Fruit fly (Drosophila melanogaster) whole organism, embryonic: ENCODE measurements around the gene Irc.

Experiments
- Atf-2 ChIP-seq: fragments of 200-800 bp; sonication (Bioruptor generic); optimal IDR thresholded peaks from 2 replicates; lab custom pipeline; 2016; ENCODE audit warnings: missing biosample characterization, missing genetic modification characterization
- Bteb2 ChIP-seq: fragments of 200-800 bp; sonication (Bioruptor generic); optimal IDR thresholded peaks from 2 replicates; lab custom pipeline; 2016; ENCODE audit warnings: missing biosample characterization, missing genetic modification characterization
- C15 ChIP-seq: fragments of 200-800 bp; sonication (Bioruptor generic); IDR thresholded peaks from 3 replicates; pipeline ENCODE4 v1.3.6; 2022; ENCODE audit warnings: missing biosample characterization, missing genetic modification characterization
- CG10274 ChIP-seq: fragments of 200-800 bp; sonication (Bioruptor generic); optimal IDR thresholded peaks from 3 replicates; lab custom pipeline; 2017; ENCODE audit warnings: missing biosample characterization, mild to moderate bottlenecking, missing genetic modification characterization
- CG10565 ChIP-seq: fragments of 200-800 bp; sonication (Bioruptor generic); optimal IDR thresholded peaks from 3 replicates; lab custom pipeline; 2016; ENCODE audit warnings: missing biosample characterization, mild to moderate bottlenecking, missing genetic modification characterization
- CG11085 ChIP-seq: fragments of 200-800 bp; sonication (Bioruptor generic); IDR thresholded peaks from 2 replicates; pipeline ENCODE4 v1.3.6; 2022; ENCODE audit warnings: missing biosample characterization, missing genetic modification characterization
- CG11560 ChIP-seq: fragments of 200-800 bp; sonication (Bioruptor generic); IDR thresholded peaks from 3 replicates; pipeline ENCODE4 v1.3.6; 2022; ENCODE audit warnings: missing biosample characterization, missing genetic modification characterization
- CG11695 ChIP-seq: fragments of 200-800 bp; sonication (Bioruptor generic); IDR thresholded peaks from 3 replicates; pipeline ENCODE4 v1.3.6; 2022; ENCODE audit warnings: missing biosample characterization, missing genetic modification characterization
- CG11696 ChIP-seq: fragments of 200-800 bp; sonication (Bioruptor generic); IDR thresholded peaks from 2 replicates; pipeline ENCODE4 v1.3.6; 2022; ENCODE audit warnings: missing biosample characterization, missing genetic modification characterization
- CG13894 ChIP-seq: fragments of 200-800 bp; sonication (Bioruptor generic); optimal IDR thresholded peaks from 3 replicates; lab custom pipeline; 2018; ENCODE audit warnings: missing biosample characterization, mild to moderate bottlenecking, missing genetic modification characterization, moderate library complexity
- CG15479 ChIP-seq: fragments of 200-800 bp; sonication (Bioruptor generic); optimal IDR thresholded peaks from 3 replicates; lab custom pipeline; 2019; ENCODE audit warnings: missing biosample characterization, mild to moderate bottlenecking, missing genetic modification characterization, moderate library complexity
- CG1602 ChIP-seq: fragments of 200-800 bp; sonication (Bioruptor generic); optimal IDR thresholded peaks from 3 replicates; lab custom pipeline; 2016; ENCODE audit warnings: missing biosample characterization, missing genetic modification characterization
- CG17186 ChIP-seq: fragments of 200-800 bp; sonication (Bioruptor generic); optimal IDR thresholded peaks from 3 replicates; lab custom pipeline; 2017; ENCODE audit warnings: missing biosample characterization, missing genetic modification reagents, missing genetic modification characterization
- CG17359 ChIP-seq: fragments of 200-800 bp; sonication (Bioruptor generic); optimal IDR thresholded peaks from 3 replicates; lab custom pipeline; 2018; ENCODE audit warnings: missing biosample characterization, mild to moderate bottlenecking, missing genetic modification characterization, moderate library complexity
- CG18619 ChIP-seq: fragments of 200-800 bp; sonication (Bioruptor generic); optimal IDR thresholded peaks from 3 replicates; lab custom pipeline; 2017; ENCODE audit warnings: missing biosample characterization, mild to moderate bottlenecking, missing genetic modification characterization
- CG2202 ChIP-seq: fragments of 200-800 bp; sonication (Bioruptor generic); optimal IDR thresholded peaks from 2 replicates; lab custom pipeline; 2018; ENCODE audit warnings: missing biosample characterization, mild to moderate bottlenecking, missing genetic modification characterization
- CG31365 ChIP-seq: fragments of 200-800 bp; sonication (Bioruptor generic); optimal IDR thresholded peaks from 2 replicates; lab custom pipeline; 2018; ENCODE audit warnings: missing biosample characterization, mild to moderate bottlenecking, missing genetic modification characterization
- CG31388 ChIP-seq: fragments of 200-800 bp; sonication (Bioruptor generic); optimal IDR thresholded peaks from 2 replicates; lab custom pipeline; 2016; ENCODE audit warnings: missing biosample characterization, missing genetic modification characterization
- CG32532 ChIP-seq: fragments of 200-800 bp; sonication (Bioruptor generic); IDR thresholded peaks from 2 replicates; pipeline ENCODE4 v1.3.6; 2022; ENCODE audit warnings: missing biosample characterization, missing genetic modification characterization
- CG32772 ChIP-seq: fragments of 200-800 bp; sonication (Bioruptor generic); IDR thresholded peaks from 2 replicates; pipeline ENCODE4 v1.3.6; 2022; ENCODE audit warnings: missing biosample characterization, missing genetic modification characterization
- CG34376 ChIP-seq: fragments of 200-800 bp; sonication (Bioruptor generic); optimal IDR thresholded peaks from 2 replicates; lab custom pipeline; 2018; ENCODE audit warnings: missing biosample characterization, mild to moderate bottlenecking, missing genetic modification characterization
- CG5245 ChIP-seq: fragments of 200-800 bp; sonication (Bioruptor generic); optimal IDR thresholded peaks from 3 replicates; lab custom pipeline; 2016; ENCODE audit warnings: missing biosample characterization, missing genetic modification characterization
- CG6175 ChIP-seq: fragments of 200-800 bp; sonication (Bioruptor generic); IDR thresholded peaks from 3 replicates; pipeline ENCODE4 v1.3.6; 2022; ENCODE audit warnings: missing biosample characterization, missing genetic modification characterization
- CG8290 ChIP-seq, 3 experiments: fragments of 200-800 bp; sonication (Bioruptor generic); optimal IDR thresholded peaks; 2 replicates each; lab custom pipeline; 2016 to 2019; ENCODE audit warnings: missing biosample characterization in 3 of 3, missing genetic modification characterization in 3 of 3, mild to moderate bottlenecking in 2 of 3, moderate library complexity in 1 of 3
- CG8359 ChIP-seq: fragments of 200-800 bp; sonication (Bioruptor generic); optimal IDR thresholded peaks from 2 replicates; lab custom pipeline; 2017; ENCODE audit warnings: missing biosample characterization, mild to moderate bottlenecking, missing genetic modification characterization, borderline replicate concordance
- Chrac-16 ChIP-seq: fragments of 200-800 bp; sonication (Bioruptor generic); optimal IDR thresholded peaks from 3 replicates; lab custom pipeline; 2016; ENCODE audit warnings: missing biosample characterization, missing genetic modification characterization
- Dbx ChIP-seq: fragments of 200-800 bp; sonication (Bioruptor generic); IDR thresholded peaks from 3 replicates; pipeline ENCODE4 v1.3.6; 2022; ENCODE audit warnings: missing biosample characterization, missing genetic modification characterization
- Dfd ChIP-seq, 2 experiments: fragments of >200 bp; optimal IDR thresholded peaks; 2 replicates each; lab custom pipeline; 2017; ENCODE audit warnings: missing biosample characterization in 2 of 2, missing genetic modification characterization in 2 of 2
- Doc3 ChIP-seq: fragments of 200-800 bp; sonication (Bioruptor generic); IDR thresholded peaks from 3 replicates; pipeline ENCODE4 v1.3.6; 2022; ENCODE audit warnings: missing biosample characterization, missing genetic modification characterization; ENCODE audit not compliant: partially characterized antibody
- Dp ChIP-seq: fragments of 200-800 bp; sonication (Bioruptor generic); optimal IDR thresholded peaks from 2 replicates; lab custom pipeline; 2018; ENCODE audit warnings: missing biosample characterization, mild to moderate bottlenecking, missing genetic modification characterization, moderate library complexity
- ERR ChIP-seq: fragments of 200-800 bp; sonication (Bioruptor generic); optimal IDR thresholded peaks from 2 replicates; lab custom pipeline; 2016; ENCODE audit warnings: missing biosample characterization, missing genetic modification characterization
- H15 ChIP-seq: fragments of 200-800 bp; sonication (Bioruptor generic); IDR thresholded peaks from 3 replicates; pipeline ENCODE4 v1.3.6; 2022; ENCODE audit warnings: missing biosample characterization, missing genetic modification characterization
- HLH4C ChIP-seq: fragments of 200-800 bp; sonication (Bioruptor generic); IDR thresholded peaks from 3 replicates; pipeline ENCODE4 v1.3.6; 2022; ENCODE audit warnings: missing biosample characterization, missing genetic modification characterization; ENCODE audit not compliant: partially characterized antibody
- HLH54F ChIP-seq: fragments of 200-800 bp; sonication (Bioruptor generic); optimal IDR thresholded peaks from 3 replicates; lab custom pipeline; 2016; ENCODE audit warnings: missing biosample characterization, missing genetic modification characterization
- Hmr ChIP-seq: fragments of 200-800 bp; sonication (Bioruptor generic); optimal IDR thresholded peaks from 3 replicates; lab custom pipeline; 2017; ENCODE audit warnings: mild to moderate bottlenecking, missing biosample characterization, missing genetic modification reagents, missing genetic modification characterization
- Max ChIP-seq: fragments of 200-800 bp; sonication (Bioruptor generic); optimal IDR thresholded peaks from 2 replicates; lab custom pipeline; 2016; ENCODE audit warnings: missing biosample characterization, mild to moderate bottlenecking, missing genetic modification characterization
- Optix ChIP-seq: fragments of 200-800 bp; sonication (Bioruptor generic); IDR thresholded peaks from 3 replicates; pipeline ENCODE4 v1.3.6; 2022; ENCODE audit warnings: missing biosample characterization, missing genetic modification characterization
- Stat92E ChIP-seq, 3 experiments: fragments of >200 bp in 2 of 3; fragments of 200-800 bp in 1 of 3; sonication (Bioruptor generic) in 1 of 3; optimal IDR thresholded peaks; 2 replicates each; lab custom pipeline; 2017 to 2019; ENCODE audit warnings: missing biosample characterization in 3 of 3, missing genetic modification characterization in 3 of 3, mild to moderate bottlenecking in 1 of 3, moderate library complexity in 1 of 3
- ash1 ChIP-seq: fragments of 200-800 bp; sonication (Bioruptor generic); optimal IDR thresholded peaks from 2 replicates; lab custom pipeline; 2018; ENCODE audit warnings: missing biosample characterization, mild to moderate bottlenecking, missing genetic modification characterization
- bsh ChIP-seq, 2 experiments: fragments of 200-800 bp; sonication (Bioruptor generic); optimal IDR thresholded peaks; 2 replicates each; lab custom pipeline; 2017 to 2018; ENCODE audit warnings: mild to moderate bottlenecking in 2 of 2, missing biosample characterization in 2 of 2, missing genetic modification characterization in 2 of 2, moderate library complexity in 1 of 2
- chm ChIP-seq: fragments of 200-800 bp; sonication (Bioruptor generic); IDR thresholded peaks from 2 replicates; pipeline ENCODE4 v1.3.6; 2022; ENCODE audit warnings: missing biosample characterization, missing genetic modification characterization
- disco-r ChIP-seq: fragments of 200-800 bp; sonication (Bioruptor generic); optimal IDR thresholded peaks from 2 replicates; lab custom pipeline; 2016; ENCODE audit warnings: missing biosample characterization, missing genetic modification characterization
- fu2 ChIP-seq: fragments of 200-800 bp; sonication (Bioruptor generic); optimal IDR thresholded peaks from 2 replicates; lab custom pipeline; 2016; ENCODE audit warnings: missing biosample characterization, missing genetic modification characterization
- gcm2 ChIP-seq: fragments of 200-800 bp; sonication (Bioruptor generic); optimal IDR thresholded peaks from 2 replicates; lab custom pipeline; 2016; ENCODE audit warnings: missing biosample characterization, missing genetic modification characterization
- gsb ChIP-seq: fragments of 200-800 bp; sonication (Bioruptor generic); IDR thresholded peaks from 2 replicates; pipeline ENCODE4 v1.3.6; 2022; ENCODE audit warnings: missing biosample characterization, missing genetic modification characterization
- lbe ChIP-seq: fragments of 200-800 bp; sonication (Bioruptor generic); optimal IDR thresholded peaks from 2 replicates; lab custom pipeline; 2016; ENCODE audit warnings: missing biosample characterization, mild to moderate bottlenecking, missing genetic modification characterization
- nmo ChIP-seq: fragments of 200-800 bp; sonication (Bioruptor generic); optimal IDR thresholded peaks from 2 replicates; lab custom pipeline; 2018; ENCODE audit warnings: missing biosample characterization, mild to moderate bottlenecking, missing genetic modification characterization, moderate library complexity
- salm ChIP-seq: fragments of 200-800 bp; sonication (Bioruptor generic); optimal IDR thresholded peaks from 2 replicates; lab custom pipeline; 2018; ENCODE audit warnings: missing biosample characterization, mild to moderate bottlenecking, missing genetic modification characterization
- slou ChIP-seq: fragments of 200-800 bp; sonication (Bioruptor generic); optimal IDR thresholded peaks from 3 replicates; lab custom pipeline; 2016; ENCODE audit warnings: missing biosample characterization, missing genetic modification characterization

Irc gene

dm6 chr3R:16957759-16958536 is 44.7 kb upstream of the Irc start (continued):
- TF ChIP-seq gsb (GFP tag; lab: Robert Waterston, UW) (no peak), slou (GFP tag; lab: Kevin White, UChicago) (no peak), Optix (peak; percentile 38; the same call in 1 of the 3 replicates), CG13894 (tag; lab: Kevin White, UChicago) (no peak), CG8359 (GFP tag; lab: Kevin White, UChicago) (peak; percentile 72), CG11696 (GFP tag; lab: Robert Waterston, UW) (peak; percentile 24; the same call in 1 of the 2 replicates), CG17359 (tag; lab: Kevin White, UChicago) (no peak), Bteb2 (GFP tag; lab: Kevin White, UChicago) (no peak), CG15479 (no peak), H15 (GFP tag; lab: Robert Waterston, UW) (no peak), CG11085 (GFP tag; lab: Robert Waterston, UW) (no peak), CG34376 (GFP tag; lab: Kevin White, UChicago) (no peak), CG18619 (GFP tag; lab: Kevin White, UChicago) (peak; percentile 91), CG8290 (GFP tag; optimal IDR thresholded peaks at IDR 0.05; lab: Kevin White, UChicago) (peak; percentile 37), CG8290 (tag; optimal IDR thresholded peaks at IDR 0.05; lab: Kevin White, UChicago) (no peak), CG6175 (GFP tag; lab: Robert Waterston, UW) (no peak), CG32772 (GFP tag; lab: Robert Waterston, UW) (peak; percentile 57), Hmr (peak; percentile 87), CG31388 (GFP tag; lab: Kevin White, UChicago) (peak; percentile 24), Dbx (GFP tag; lab: Robert Waterston, UW) (peak; percentile 6; the same call in 1 of the 3 replicates), chm (GFP tag; lab: Robert Waterston, UW) (peak; percentile 68), Chrac-16 (GFP tag; lab: Kevin White, UChicago) (peak; percentile 70), CG32532 (GFP tag; lab: Robert Waterston, UW) (peak; percentile 65), ash1 (no peak), CG11560 (tag; lab: Robert Waterston, UW) (no peak), disco-r (no peak), CG10274 (GFP tag; lab: Kevin White, UChicago) (peak; percentile 24), gcm2 (GFP tag; lab: Kevin White, UChicago) (no peak), salm (tag; lab: Kevin White, UChicago) (peak; percentile 60), Max (GFP tag; lab: Kevin White, UChicago) (no peak), bsh (GFP tag; optimal IDR thresholded peaks at IDR 0.05; lab: Kevin White, UChicago) (peak in 1 of 2 experiments; percentile 86), Doc3 (no peak), CG2202 (tag; lab: Kevin White, UChicago) (peak; percentile 67), Dfd (GFP tag; optimal IDR thresholded peaks at IDR 0.05; lab: Kevin White, UChicago) (no peak), fu2 (GFP tag; lab: Kevin White, UChicago) (no peak), HLH54F (GFP tag; lab: Kevin White, UChicago) (no peak), nmo (GFP tag; lab: Kevin White, UChicago) (peak; percentile 93), CG11695 (GFP tag; lab: Robert Waterston, UW) (peak; percentile 77; the same call in 2 of the 3 replicates), CG17186 (no peak), Dp (GFP tag; lab: Kevin White, UChicago) (peak; percentile 13), Atf-2 (GFP tag; lab: Kevin White, UChicago) (peak; percentile 15), Stat92E (GFP tag; optimal IDR thresholded peaks at IDR 0.05; lab: Kevin White, UChicago) (peak in 1 of 3 experiments; percentile 5), C15 (GFP tag; lab: Robert Waterston, UW) (0 out of 3 replicates have a peak, but pooled peaks have one; percentile 18), ERR (GFP tag; lab: Kevin White, UChicago) (no peak), CG31365 (tag; lab: Kevin White, UChicago) (no peak), CG1602 (GFP tag; lab: Kevin White, UChicago) (peak; percentile 84), HLH4C (GFP tag; lab: Robert Waterston, UW) (no peak), CG5245 (GFP tag; lab: Kevin White, UChicago) (peak; percentile 46), lbe (no peak), CG10565 (GFP tag; lab: Kevin White, UChicago) (no peak)
